Worm (Caenorhabditis elegans) whole organism, L2 larva: Measurements from ENCODE around the gene rla-2.

Source experiments
- ceh-16 ChIP-seq: fragments of 150-350 bp; optimal IDR thresholded peaks from 2 replicates; lab custom pipeline; 2014; ENCODE audit warnings: missing biosample characterization, missing genetic modification characterization
- egl-27 ChIP-seq: sonication (generic microtip); optimal IDR thresholded peaks from 3 replicates; lab custom pipeline; 2017; ENCODE audit warnings: missing biosample characterization, missing genetic modification reagents, missing genetic modification characterization
- elt-1 ChIP-seq: fragments of 150-350 bp; optimal IDR thresholded peaks from 2 replicates; lab custom pipeline; 2014; ENCODE audit warnings: missing biosample characterization, missing genetic modification characterization
- elt-3 ChIP-seq: sonication (generic microtip); optimal IDR thresholded peaks from 2 replicates; lab custom pipeline; 2017; ENCODE audit warnings: missing biosample characterization, missing genetic modification characterization
- lsy-2 ChIP-seq, 2 experiments: fragments of 150-350 bp in 1 of 2; sonication (generic microtip) in 1 of 2; optimal IDR thresholded peaks; 2 replicates each; lab custom pipeline; 2014 to 2017; ENCODE audit warnings: missing biosample characterization in 2 of 2, missing genetic modification characterization in 2 of 2
- mdl-1 ChIP-seq, 2 experiments: fragments of 150-350 bp in 1 of 2; sonication (generic microtip) in 1 of 2; optimal IDR thresholded peaks; 2 replicates each; lab custom pipeline; 2017; ENCODE audit warnings: missing biosample characterization in 2 of 2, missing genetic modification characterization in 2 of 2
- nhr-10 ChIP-seq: sonication (generic microtip); optimal IDR thresholded peaks from 2 replicates; lab custom pipeline; 2017; ENCODE audit warnings: missing biosample characterization, missing genetic modification characterization
- nhr-11 ChIP-seq: fragments of 150-350 bp; optimal IDR thresholded peaks from 2 replicates; lab custom pipeline; 2014; ENCODE audit warnings: missing biosample characterization, missing genetic modification characterization
- nhr-12 ChIP-seq: fragments of 150-350 bp; optimal IDR thresholded peaks from 2 replicates; lab custom pipeline; 2014; ENCODE audit warnings: missing biosample characterization, missing genetic modification characterization
- nhr-21 ChIP-seq: fragments of 150-350 bp; optimal IDR thresholded peaks from 2 replicates; lab custom pipeline; 2014; ENCODE audit warnings: missing biosample characterization, missing genetic modification characterization
- nhr-237 ChIP-seq: fragments of 150-350 bp; optimal IDR thresholded peaks from 2 replicates; lab custom pipeline; 2014; ENCODE audit warnings: missing biosample characterization, missing genetic modification characterization
- nhr-25 ChIP-seq: fragments of 150-350 bp; sonication (generic microtip); optimal IDR thresholded peaks from 3 replicates; lab custom pipeline; 2014; ENCODE audit warnings: missing biosample characterization, missing genetic modification characterization
- unc-62 ChIP-seq: fragments of 150-350 bp; optimal IDR thresholded peaks from 2 replicates; lab custom pipeline; 2014; ENCODE audit warnings: missing biosample characterization, missing genetic modification reagents, missing genetic modification characterization

DNA sequence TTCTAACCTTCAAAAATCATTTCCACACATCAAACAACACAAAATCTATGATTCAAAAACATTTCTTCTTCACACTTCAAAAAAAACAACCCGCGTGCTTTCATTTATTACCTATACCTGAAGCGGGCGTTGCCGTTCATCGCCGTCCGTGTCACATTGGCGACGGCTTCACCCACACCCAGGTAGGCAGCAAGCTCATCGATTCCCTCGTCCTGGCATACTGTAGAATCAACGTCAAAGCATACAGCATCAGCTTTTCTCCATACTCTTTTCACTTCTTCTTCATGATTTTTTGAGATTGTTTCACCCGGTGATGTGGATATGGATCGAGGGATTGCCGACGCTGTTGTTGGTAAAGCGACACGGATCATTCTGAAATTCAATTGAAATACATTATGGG is 22.1 kb upstream of the rla-2 start:
- no peak for TF ChIP-seq nhr-12 (tag; lab: Kevin White, UChicago)
- no peak for TF ChIP-seq nhr-11 (tag; lab: Kevin White, UChicago)
- TF ChIP-seq nhr-10: no peak
- no peak for TF ChIP-seq nhr-237 (tag; lab: Kevin White, UChicago)
- TF ChIP-seq mdl-1 (tag; optimal IDR thresholded peaks at IDR 0.05; lab: Kevin White, UChicago): no peak
- no peak for TF ChIP-seq lsy-2 (tag; optimal IDR thresholded peaks at IDR 0.05; lab: Kevin White, UChicago)
- TF ChIP-seq elt-1 (tag; lab: Kevin White, UChicago): no peak
- no peak for TF ChIP-seq nhr-25
- no peak for TF ChIP-seq elt-3 (tag; lab: Kevin White, UChicago)
- TF ChIP-seq unc-62 (GFP tag; lab: Kevin White, UChicago): no peak
- TF ChIP-seq egl-27 (tag; lab: Kevin White, UChicago): no peak
- no peak for TF ChIP-seq nhr-21
- TF ChIP-seq ceh-16 (tag; lab: Kevin White, UChicago): no peak
